Worm (Caenorhabditis elegans) whole organism, L1 larva: ENCODE data around the gene npl-10.

Experiments
- C16A3.4 ChIP-seq: fragments of 150-350 bp; optimal IDR thresholded peaks from 2 replicates; lab custom pipeline; 2014; ENCODE audit warnings: missing biosample characterization, missing genetic modification characterization
- F16B12.6 ChIP-seq: fragments of 150-350 bp; optimal IDR thresholded peaks from 2 replicates; lab custom pipeline; 2014; ENCODE audit warnings: missing biosample characterization, missing genetic modification characterization
- Y116A8C.19 ChIP-seq: sonication (generic microtip); optimal IDR thresholded peaks from 2 replicates; lab custom pipeline; 2016; ENCODE audit warnings: missing compliant biosample characterization, missing genetic modification characterization, borderline replicate concordance
- aha-1 ChIP-seq: fragments of 150-350 bp; optimal IDR thresholded peaks from 2 replicates; lab custom pipeline; 2014; ENCODE audit warnings: missing biosample characterization, missing genetic modification characterization
- alr-1 ChIP-seq: fragments of 200-800 bp; sonication (Bioruptor generic); optimal IDR thresholded peaks from 2 replicates; lab custom pipeline; 2018; ENCODE audit warnings: borderline replicate concordance, mild to moderate bottlenecking, missing genetic modification characterization, missing compliant biosample characterization
- blmp-1 ChIP-seq: fragments of 150-350 bp; optimal IDR thresholded peaks from 2 replicates; lab custom pipeline; 2014; ENCODE audit warnings: missing biosample characterization, missing genetic modification characterization
- ceh-82 ChIP-seq, 3 experiments: fragments of 150-350 bp in 1 of 3; sonication (generic microtip) in 2 of 3; optimal IDR thresholded peaks; 2 replicates each; lab custom pipeline; 2014 to 2017; ENCODE audit warnings: missing biosample characterization in 3 of 3, missing genetic modification characterization in 3 of 3
- ceh-90 ChIP-seq: sonication (generic microtip); optimal IDR thresholded peaks from 2 replicates; lab custom pipeline; 2016; ENCODE audit warnings: missing genetic modification characterization, missing compliant biosample characterization
- dpl-1 ChIP-seq, 3 experiments: fragments of 150-350 bp in 2 of 3; sonication (generic microtip) in 1 of 3; optimal IDR thresholded peaks; 2 replicates each; lab custom pipeline; 2014 to 2017; ENCODE audit warnings: missing biosample characterization in 3 of 3, missing genetic modification characterization in 3 of 3, missing genetic modification reagents in 3 of 3
- dsc-1 ChIP-seq: sonication (generic microtip); optimal IDR thresholded peaks from 2 replicates; lab custom pipeline; 2016; ENCODE audit warnings: mild to moderate bottlenecking, missing genetic modification characterization, missing compliant biosample characterization
- efl-1 ChIP-seq, 4 experiments: fragments of 150-350 bp; optimal IDR thresholded peaks in 3 of 4; peaks in 1 of 4; 1 replicate in 1 of 4; 2 replicates in 3 of 4; lab custom pipeline; 2014; ENCODE audit warnings: missing biosample characterization in 2 of 4, missing genetic modification characterization in 2 of 4, missing genetic modification reagents in 2 of 4
- egl-13 ChIP-seq: sonication (generic microtip); optimal IDR thresholded peaks from 2 replicates; lab custom pipeline; 2016; ENCODE audit warnings: missing genotype, missing genetic modification reagents, missing genetic modification characterization, missing compliant biosample characterization
- elt-3 ChIP-seq, 6 experiments: fragments of 150-350 bp in 1 of 6; sonication (generic microtip); optimal IDR thresholded peaks; 2 replicates each; lab custom pipeline; 2017 to 2018; ENCODE audit warnings: missing biosample characterization in 6 of 6, missing genetic modification characterization in 6 of 6, inconsistent platforms in 1 of 6
- hlh-17 ChIP-seq: fragments of 200-800 bp; sonication (Bioruptor generic); optimal IDR thresholded peaks from 2 replicates; lab custom pipeline; 2018; ENCODE audit warnings: missing genetic modification characterization, mild to moderate bottlenecking, missing compliant biosample characterization, moderate library complexity, borderline replicate concordance
- hlh-4 ChIP-seq: sonication (generic microtip); optimal IDR thresholded peaks from 2 replicates; lab custom pipeline; 2016; ENCODE audit warnings: mild to moderate bottlenecking, missing genetic modification characterization, missing compliant biosample characterization
- hpl-2 ChIP-seq: fragments of 150-350 bp; optimal IDR thresholded peaks from 2 replicates; lab custom pipeline; 2014; ENCODE audit warnings: missing biosample characterization, missing genetic modification reagents, missing genetic modification characterization
- irx-1 ChIP-seq: sonication (generic microtip); optimal IDR thresholded peaks from 2 replicates; lab custom pipeline; 2016; ENCODE audit warnings: missing genetic modification characterization, missing compliant biosample characterization
- jun-1 ChIP-seq: fragments of 150-350 bp; optimal IDR thresholded peaks from 2 replicates; lab custom pipeline; 2014; ENCODE audit warnings: missing biosample characterization, missing genetic modification reagents, missing genetic modification characterization
- lin-14 ChIP-seq: fragments of 200-800 bp; sonication (Bioruptor generic); optimal IDR thresholded peaks from 2 replicates; lab custom pipeline; 2018; ENCODE audit warnings: mild to moderate bottlenecking, missing genetic modification characterization, moderate library complexity, missing compliant biosample characterization
- lin-35 ChIP-seq, 2 experiments: fragments of 150-350 bp; optimal IDR thresholded peaks; 2 replicates each; lab custom pipeline; 2014; ENCODE audit warnings: missing biosample characterization in 2 of 2, missing genetic modification characterization in 2 of 2, missing genetic modification reagents in 2 of 2
- lin-39 ChIP-seq: fragments of 150-350 bp; optimal IDR thresholded peaks from 2 replicates; lab custom pipeline; 2014; ENCODE audit warnings: missing biosample characterization, missing genetic modification reagents, missing genetic modification characterization
- mdl-1 ChIP-seq, 2 experiments: fragments of 150-350 bp; optimal IDR thresholded peaks; 2 replicates each; lab custom pipeline; 2014 to 2017; ENCODE audit warnings: missing biosample characterization in 2 of 2, missing genetic modification characterization in 2 of 2, inconsistent platforms in 1 of 2
- mep-1 ChIP-seq: fragments of 150-350 bp; optimal IDR thresholded peaks from 2 replicates; lab custom pipeline; 2014; ENCODE audit warnings: missing biosample characterization, missing genetic modification characterization
- nhr-11 ChIP-seq: fragments of 150-350 bp; optimal IDR thresholded peaks from 2 replicates; lab custom pipeline; 2014; ENCODE audit warnings: missing biosample characterization, missing genetic modification characterization
- nhr-19 ChIP-seq: fragments of 200-800 bp; sonication (Bioruptor generic); conservative IDR thresholded peaks from 2 replicates; pipeline ENCODE4 v1.3.6; 2022; ENCODE audit warnings: missing genetic modification characterization, missing compliant biosample characterization
- nhr-20 ChIP-seq: sonication (generic microtip); optimal IDR thresholded peaks from 2 replicates; lab custom pipeline; 2016; ENCODE audit warnings: mild to moderate bottlenecking, missing genetic modification characterization, missing compliant biosample characterization
- nhr-28 ChIP-seq: fragments of 150-350 bp; optimal IDR thresholded peaks from 2 replicates; lab custom pipeline; 2014; ENCODE audit warnings: missing biosample characterization, missing genetic modification characterization
- nhr-47 ChIP-seq: sonication (generic microtip); optimal IDR thresholded peaks from 2 replicates; lab custom pipeline; 2016; ENCODE audit warnings: mild to moderate bottlenecking, missing genetic modification characterization, moderate library complexity, missing compliant biosample characterization
- nhr-71 ChIP-seq: sonication (generic microtip); optimal IDR thresholded peaks from 2 replicates; lab custom pipeline; 2016; ENCODE audit warnings: mild to moderate bottlenecking, missing genetic modification characterization, moderate library complexity, missing compliant biosample characterization
- nhr-90 ChIP-seq: sonication (generic microtip); optimal IDR thresholded peaks from 2 replicates; lab custom pipeline; 2016; ENCODE audit warnings: mild to moderate bottlenecking, missing genetic modification characterization, missing compliant biosample characterization; ENCODE audit not compliant: poor library complexity
- pax-3 ChIP-seq: fragments of 200-800 bp; sonication (Bioruptor generic); optimal IDR thresholded peaks from 2 replicates; lab custom pipeline; 2018; ENCODE audit warnings: mild to moderate bottlenecking, missing genetic modification characterization, moderate library complexity, missing compliant biosample characterization
- rnt-1 ChIP-seq: sonication (generic microtip); optimal IDR thresholded peaks from 2 replicates; lab custom pipeline; 2016; ENCODE audit warnings: mild to moderate bottlenecking, missing genetic modification characterization, moderate library complexity, missing compliant biosample characterization
- tbx-2 ChIP-seq: sonication (generic microtip); optimal IDR thresholded peaks from 2 replicates; lab custom pipeline; 2016; ENCODE audit warnings: missing genetic modification characterization, missing compliant biosample characterization
- unc-130 ChIP-seq: fragments of 150-350 bp; optimal IDR thresholded peaks from 2 replicates; lab custom pipeline; 2017; ENCODE audit warnings: missing biosample characterization, missing genetic modification characterization, inconsistent platforms
- vab-15 ChIP-seq: sonication (generic microtip); optimal IDR thresholded peaks from 2 replicates; lab custom pipeline; 2017; ENCODE audit warnings: missing genotype, mild to moderate bottlenecking, missing genetic modification characterization, missing compliant biosample characterization
- xbp-1 ChIP-seq: sonication (generic microtip); optimal IDR thresholded peaks from 2 replicates; lab custom pipeline; 2016; ENCODE audit warnings: missing genetic modification characterization, missing compliant biosample characterization
- zag-1 ChIP-seq: fragments of 150-350 bp; optimal IDR thresholded peaks from 2 replicates; lab custom pipeline; 2014; ENCODE audit warnings: missing biosample characterization, missing genetic modification characterization
- ztf-11 ChIP-seq, 2 experiments: sonication (generic microtip); optimal IDR thresholded peaks; 2 replicates each; lab custom pipeline; 2016 to 2017; ENCODE audit warnings: missing genetic modification characterization in 2 of 2, missing biosample characterization in 1 of 2, missing compliant biosample characterization in 1 of 2
- ztf-4 ChIP-seq: fragments of 150-350 bp; optimal IDR thresholded peaks from 2 replicates; lab custom pipeline; 2014; ENCODE audit warnings: missing biosample characterization, missing genetic modification characterization

npl-10 gene

ce11 chrIII:3979980-3980631, 44.4 kb upstream of the npl-10 start (continued):
- TF ChIP-seq jun-1 (tag; lab: Kevin White, UChicago): peak; percentile 36
- TF ChIP-seq xbp-1: peak; percentile 28
- no peak for TF ChIP-seq alr-1 (tag; lab: Kevin White, UChicago)
- TF ChIP-seq Y116A8C.19 (tag; lab: Kevin White, UChicago): no peak
- TF ChIP-seq nhr-47 (tag; lab: Kevin White, UChicago): peak; percentile 59
- TF ChIP-seq nhr-90: no peak
- TF ChIP-seq F16B12.6 (tag; lab: Kevin White, UChicago): no peak
- peak; percentile 52 to 58 for TF ChIP-seq lin-35 (GFP tag; optimal IDR thresholded peaks at IDR 0.05; lab: Kevin White, UChicago)
- peak; percentile 68 for TF ChIP-seq mep-1 (tag; lab: Kevin White, UChicago)

DNA sequence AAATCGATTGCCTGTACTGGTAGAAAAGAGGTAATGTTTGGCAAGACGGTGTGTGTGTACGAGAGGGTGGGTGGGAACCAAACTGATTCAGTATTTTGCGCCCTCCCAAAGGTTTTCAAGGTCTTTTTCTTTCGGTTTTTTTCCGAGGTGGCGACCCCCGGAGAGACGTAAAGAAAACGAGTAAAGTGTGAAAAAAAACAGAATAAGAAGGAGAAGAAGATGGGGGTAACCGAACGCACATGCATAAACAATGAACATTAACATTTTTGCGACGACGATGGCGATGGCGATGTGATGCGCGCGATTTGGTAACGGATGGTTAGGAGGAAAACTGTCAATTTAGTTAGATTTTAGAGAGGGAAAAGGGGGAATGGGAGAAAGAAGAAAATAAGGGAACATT, 42.7 kb upstream of the npl-10 start:
- TF ChIP-seq nhr-20 (tag; lab: Kevin White, UChicago) (peak; percentile 10), efl-1 (optimal IDR thresholded peaks at IDR 0.05; lab: Kevin White, UChicago) (no peak), efl-1 (GFP tag; optimal IDR thresholded peaks at IDR 0.05 in 1 of 2; lab: Kevin White, UChicago) (peak in 1 of 2 experiments; percentile 53), ceh-82 (tag; optimal IDR thresholded peaks at IDR 0.05; lab: Kevin White, UChicago) (no peak), unc-130 (tag; lab: Kevin White, UChicago) (no peak), lin-14 (GFP tag; lab: Kevin White, UChicago) (peak; percentile 80), lin-35 (GFP tag; optimal IDR thresholded peaks at IDR 0.05; lab: Kevin White, UChicago) (peak in 1 of 2 experiments; percentile 9), hlh-4 (tag; lab: Kevin White, UChicago) (no peak), nhr-71 (peak; percentile 2), mep-1 (tag; lab: Kevin White, UChicago) (peak; percentile 22), nhr-90 (no peak), blmp-1 (peak; percentile 37)
- TF ChIP-seq, all 84 proteins: peak for 7

- peak in 1 of 2 experiments; percentile 5 for TF ChIP-seq mdl-1 (tag; optimal IDR thresholded peaks at IDR 0.05; lab: Kevin White, UChicago)
- TF ChIP-seq hpl-2 (GFP tag; lab: Kevin White, UChicago): no peak
- TF ChIP-seq ztf-11 (tag; optimal IDR thresholded peaks at IDR 0.05; lab: Kevin White, UChicago): no peak
- TF ChIP-seq C16A3.4 (tag; lab: Kevin White, UChicago): no peak
- no peak for TF ChIP-seq lin-39 (tag; lab: Kevin White, UChicago)
- no peak for TF ChIP-seq nhr-19 (GFP tag; lab: Robert Waterston, UW)
- no peak for TF ChIP-seq hlh-17 (GFP tag; lab: Kevin White, UChicago)
- TF ChIP-seq dpl-1 (GFP tag; optimal IDR thresholded peaks at IDR 0.05; lab: Kevin White, UChicago): no peak
- TF ChIP-seq zag-1 (tag; lab: Kevin White, UChicago): no peak
- peak in 1 of 2 experiments; percentile 23 for TF ChIP-seq lin-35 (GFP tag; optimal IDR thresholded peaks at IDR 0.05; lab: Kevin White, UChicago)
- TF ChIP-seq rnt-1 (tag; lab: Kevin White, UChicago): no peak
Measured at ce11 chrIII:3976992-3977391, 41.3 kb upstream of the npl-10 start.

DNA sequence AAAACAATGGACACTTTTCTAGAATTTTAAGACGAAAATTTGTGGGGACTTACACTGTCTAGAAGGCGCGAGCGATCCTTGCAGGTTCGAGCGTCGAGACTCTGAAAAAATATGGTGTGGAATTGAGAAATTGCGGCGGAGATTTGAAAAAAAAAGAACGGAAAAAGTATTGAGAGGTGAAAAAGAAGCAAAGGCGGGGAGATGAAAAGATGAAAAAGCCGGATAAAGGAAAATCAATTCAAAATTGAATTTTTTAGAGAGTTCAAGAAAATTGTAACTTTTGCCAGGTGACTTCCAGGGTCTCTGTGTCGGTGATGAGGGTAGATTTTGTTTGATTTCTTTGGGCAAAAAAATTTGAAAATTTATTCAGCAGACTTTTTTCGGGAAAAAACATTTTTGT, 40.6 kb upstream of the npl-10 start, which contains the start of gene msi-1:
Gene msi-1 (minus strand): TSS at position 101 of the 400 bp plus-strand sequence.
- TF ChIP-seq irx-1 (tag; lab: Kevin White, UChicago) (no peak), pax-3 (no peak), rnt-1 (tag; lab: Kevin White, UChicago) (no peak), elt-3 (tag; optimal IDR thresholded peaks at IDR 0.05; lab: Kevin White, UChicago) (no peak), mdl-1 (tag; optimal IDR thresholded peaks at IDR 0.05; lab: Kevin White, UChicago) (no peak), vab-15 (tag; lab: Kevin White, UChicago) (no peak), hlh-4 (tag; lab: Kevin White, UChicago) (no peak), nhr-11 (tag; lab: Kevin White, UChicago) (no peak), ceh-90 (tag; lab: Kevin White, UChicago) (no peak), tbx-2 (tag; lab: Kevin White, UChicago) (no peak), dsc-1 (tag; lab: Kevin White, UChicago) (no peak), aha-1 (tag; lab: Kevin White, UChicago) (no peak), ztf-4 (tag; lab: Kevin White, UChicago) (no peak), ceh-82 (tag; optimal IDR thresholded peaks at IDR 0.05; lab: Kevin White, UChicago) (no peak), nhr-28 (tag; lab: Kevin White, UChicago) (no peak), nhr-90 (no peak), egl-13 (tag; lab: Kevin White, UChicago) (no peak)
